Worm (Caenorhabditis elegans) whole organism, L3 larva: Measurements from ENCODE around the gene nep-16.
"Not testable (repeated sequence)": the region's sequence is repeated elsewhere in the genome, so short reads cannot be mapped to it uniquely, and the experiment has no call there.

Source experiments
- R02D3.7 ChIP-seq: fragments of 150-350 bp; optimal IDR thresholded peaks from 2 replicates; lab custom pipeline; 2014; ENCODE audit warnings: missing biosample characterization, missing genetic modification characterization
- ZK546.5 ChIP-seq: sonication (generic microtip); optimal IDR thresholded peaks from 2 replicates; lab custom pipeline; 2017; ENCODE audit warnings: missing biosample characterization, missing genetic modification characterization
- aly-2 ChIP-seq: fragments of 150-350 bp; optimal IDR thresholded peaks from 2 replicates; lab custom pipeline; 2014; ENCODE audit warnings: missing biosample characterization, missing genetic modification characterization
- ama-1 ChIP-seq: fragments of 150-350 bp; optimal IDR thresholded peaks from 2 replicates; lab custom pipeline; 2018
- ceh-28 ChIP-seq: fragments of 150-350 bp; optimal IDR thresholded peaks from 2 replicates; lab custom pipeline; 2014; ENCODE audit warnings: missing biosample characterization, missing genetic modification reagents, missing genetic modification characterization
- ceh-9 ChIP-seq: sonication (generic microtip); optimal IDR thresholded peaks from 2 replicates; lab custom pipeline; 2018; ENCODE audit warnings: missing biosample characterization, missing genetic modification characterization
- egl-27 ChIP-seq: sonication (generic microtip); optimal IDR thresholded peaks from 4 replicates; lab custom pipeline; 2017; ENCODE audit warnings: missing biosample characterization, missing genetic modification reagents, missing genetic modification characterization
- egl-5 ChIP-seq: fragments of 150-350 bp; optimal IDR thresholded peaks from 2 replicates; lab custom pipeline; 2017; ENCODE audit warnings: missing biosample characterization, missing genetic modification reagents, missing genetic modification characterization, inconsistent platforms
- elt-1 ChIP-seq: fragments of 150-350 bp; optimal IDR thresholded peaks from 2 replicates; lab custom pipeline; 2014; ENCODE audit warnings: missing biosample characterization, missing genetic modification characterization
- elt-3 ChIP-seq, 3 experiments: fragments of 150-350 bp in 1 of 3; sonication (generic microtip) in 2 of 3; optimal IDR thresholded peaks; 2 replicates in 2 of 3; 4 replicates in 1 of 3; lab custom pipeline; 2014 to 2017; ENCODE audit warnings: missing biosample characterization in 3 of 3, missing genetic modification characterization in 3 of 3
- eor-1 ChIP-seq, 2 experiments: fragments of 150-350 bp; optimal IDR thresholded peaks; 2 replicates each; lab custom pipeline; 2014 to 2018; ENCODE audit warnings: missing biosample characterization in 2 of 2, missing genetic modification characterization in 2 of 2
- fkh-10 ChIP-seq: sonication (generic microtip); optimal IDR thresholded peaks from 2 replicates; lab custom pipeline; 2017; ENCODE audit warnings: missing biosample characterization, missing genetic modification reagents, missing genetic modification characterization
- fkh-2 ChIP-seq: fragments of 150-350 bp; optimal IDR thresholded peaks from 2 replicates; lab custom pipeline; 2014; ENCODE audit warnings: missing biosample characterization, missing genetic modification reagents, missing genetic modification characterization
- fos-1 ChIP-seq: fragments of 150-350 bp; optimal IDR thresholded peaks from 2 replicates; lab custom pipeline; 2014; ENCODE audit warnings: missing biosample characterization, missing genetic modification characterization
- hmg-11 ChIP-seq: sonication (generic microtip); optimal IDR thresholded peaks from 2 replicates; lab custom pipeline; 2016; ENCODE audit warnings: missing genetic modification characterization, missing compliant biosample characterization
- lin-15B ChIP-seq: fragments of 150-350 bp; optimal IDR thresholded peaks from 2 replicates; lab custom pipeline; 2014; ENCODE audit warnings: missing biosample characterization, missing genetic modification characterization
- lsy-12 ChIP-seq: sonication (generic microtip); optimal IDR thresholded peaks from 2 replicates; lab custom pipeline; 2016; ENCODE audit warnings: mild to moderate bottlenecking, missing genetic modification characterization, missing compliant biosample characterization
- nfya-1 ChIP-seq: sonication (generic microtip); optimal IDR thresholded peaks from 2 replicates; lab custom pipeline; 2017; ENCODE audit warnings: missing genetic modification characterization, mild to moderate bottlenecking, missing compliant biosample characterization, antibody characterized with exemption, moderate library complexity; ENCODE audit not compliant: insufficient read depth
- nhr-23 ChIP-seq: fragments of 150-350 bp; optimal IDR thresholded peaks from 2 replicates; lab custom pipeline; 2014; ENCODE audit warnings: missing biosample characterization, missing genetic modification reagents, missing genetic modification characterization
- nhr-237 ChIP-seq: fragments of 150-350 bp; optimal IDR thresholded peaks from 2 replicates; lab custom pipeline; 2014; ENCODE audit warnings: missing biosample characterization, missing genetic modification characterization
- nhr-25 ChIP-seq: sonication (generic microtip); optimal IDR thresholded peaks from 2 replicates; lab custom pipeline; 2017; ENCODE audit warnings: missing biosample characterization, missing genetic modification characterization
- nhr-43 ChIP-seq: sonication (generic microtip); optimal IDR thresholded peaks from 2 replicates; lab custom pipeline; 2016; ENCODE audit warnings: mild to moderate bottlenecking, missing genetic modification characterization, missing compliant biosample characterization; ENCODE audit not compliant: poor library complexity, severe bottlenecking
- nhr-67 ChIP-seq: fragments of 150-350 bp; optimal IDR thresholded peaks from 2 replicates; lab custom pipeline; 2014; ENCODE audit warnings: missing biosample characterization, missing genetic modification characterization
- nhr-76 ChIP-seq: fragments of 150-350 bp; sonication (generic microtip); optimal IDR thresholded peaks from 5 replicates; lab custom pipeline; 2014; ENCODE audit warnings: missing biosample characterization, missing genetic modification characterization
- pha-4 ChIP-seq: fragments of 150-350 bp; optimal IDR thresholded peaks from 2 replicates; lab custom pipeline; 2014; ENCODE audit warnings: missing biosample characterization, missing genetic modification reagents, missing genetic modification characterization
- skn-1 ChIP-seq: fragments of 150-350 bp; optimal IDR thresholded peaks from 2 replicates; lab custom pipeline; 2014; ENCODE audit warnings: missing biosample characterization, missing genetic modification characterization
- snpc-4 ChIP-seq: fragments of 150-350 bp; optimal IDR thresholded peaks from 2 replicates; lab custom pipeline; 2014; ENCODE audit warnings: missing biosample characterization, missing genetic modification characterization
- tbx-2 ChIP-seq: sonication (generic microtip); optimal IDR thresholded peaks from 2 replicates; lab custom pipeline; 2016; ENCODE audit warnings: mild to moderate bottlenecking, missing genetic modification characterization, missing compliant biosample characterization
- unc-62 ChIP-seq: fragments of 150-350 bp; sonication (generic microtip); optimal IDR thresholded peaks from 4 replicates; lab custom pipeline; 2014; ENCODE audit warnings: missing biosample characterization, missing genetic modification reagents, missing genetic modification characterization

The nep-16 gene

DNA sequence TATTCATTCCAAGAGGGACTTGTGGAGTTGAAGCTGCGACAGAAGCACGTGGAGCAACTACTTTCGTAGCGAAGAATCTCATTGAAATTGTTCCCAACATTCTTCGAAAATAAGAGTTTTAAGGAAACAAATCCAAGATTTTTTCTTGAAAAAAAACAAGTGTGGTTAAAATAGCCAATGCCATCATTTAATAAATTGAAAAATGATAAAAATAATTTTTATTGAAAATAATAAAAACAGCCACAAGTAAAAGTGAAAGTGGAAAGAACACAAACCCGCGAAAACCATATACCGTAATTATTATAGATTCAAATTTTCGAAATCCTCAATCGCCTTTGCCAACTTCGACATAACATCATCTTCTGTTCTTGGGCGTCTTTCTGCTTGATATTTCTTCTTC, 4.5 kb upstream of the nep-16 start, which contains the start of gene hmg-5:
hmg-5 (minus strand) TSS at position 101 of the 400 bp plus-strand sequence.
- TF ChIP-seq egl-5 (tag; lab: Kevin White, UChicago) (no peak), ceh-28 (no peak)
- TF ChIP-seq, all 47 proteins: peak for 0

DNA sequence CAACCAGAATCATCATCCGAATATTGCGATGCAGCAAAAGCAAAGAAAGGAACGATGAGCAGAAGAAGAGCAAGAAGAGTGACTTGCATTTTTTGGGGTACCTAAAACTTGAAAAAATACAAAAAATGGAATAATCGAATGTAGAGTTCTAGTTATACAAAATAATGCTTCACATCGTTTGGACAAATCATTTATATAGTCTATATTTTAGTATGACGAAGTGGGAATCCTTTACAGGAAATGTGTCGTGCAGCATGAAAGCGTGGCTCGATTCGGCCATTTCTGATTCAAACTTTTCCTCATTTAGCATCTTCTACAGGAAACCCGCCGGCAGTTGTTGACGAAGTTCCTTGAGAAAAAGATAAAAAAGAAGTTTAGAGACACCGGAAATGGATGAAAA, 1.3 kb upstream of the nep-16 start, which contains the start of gene nlp-20:
nlp-20 (minus strand) TSS at position 101 of the 400 bp plus-strand sequence.
- TF ChIP-seq nhr-43 (tag; lab: Kevin White, UChicago) (no peak), ama-1 (no peak), unc-62 (GFP tag; lab: Kevin White, UChicago) (no peak), elt-1 (tag; lab: Kevin White, UChicago) (no peak), nhr-76 (tag; lab: Kevin White, UChicago) (no peak), skn-1 (tag; lab: Kevin White, UChicago) (no peak), fkh-2 (tag; lab: Kevin White, UChicago) (no peak), eor-1 (tag; optimal IDR thresholded peaks at IDR 0.05; lab: Kevin White, UChicago) (no peak)

DNA sequence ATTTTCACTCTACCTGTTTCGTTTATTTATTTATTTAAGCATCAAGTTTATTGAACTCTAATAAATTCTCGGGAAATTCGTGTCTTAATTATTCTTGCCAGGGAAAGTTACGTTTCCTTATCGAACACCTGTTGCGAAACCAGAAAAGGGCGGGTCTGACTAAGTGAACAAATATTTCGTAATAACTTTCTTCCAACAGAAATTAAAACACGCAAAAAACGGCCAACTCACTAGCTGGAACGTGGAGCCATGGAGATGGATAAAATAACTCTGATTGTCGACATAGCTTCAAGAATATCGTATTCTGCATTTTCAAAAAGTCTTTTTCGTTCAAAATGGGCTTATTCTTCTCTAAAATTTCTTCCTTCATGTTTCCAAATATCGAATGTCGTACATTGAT, 7.1 kb downstream of the nep-16 start, which contains the start of gene warf-1:
warf-1 (plus strand) TSS at position 209 of the 400 bp plus-strand sequence.
- not testable (repeated sequence) for TF ChIP-seq nhr-67 (tag; lab: Kevin White, UChicago); egl-27 (tag; lab: Kevin White, UChicago); hmg-11

DNA sequence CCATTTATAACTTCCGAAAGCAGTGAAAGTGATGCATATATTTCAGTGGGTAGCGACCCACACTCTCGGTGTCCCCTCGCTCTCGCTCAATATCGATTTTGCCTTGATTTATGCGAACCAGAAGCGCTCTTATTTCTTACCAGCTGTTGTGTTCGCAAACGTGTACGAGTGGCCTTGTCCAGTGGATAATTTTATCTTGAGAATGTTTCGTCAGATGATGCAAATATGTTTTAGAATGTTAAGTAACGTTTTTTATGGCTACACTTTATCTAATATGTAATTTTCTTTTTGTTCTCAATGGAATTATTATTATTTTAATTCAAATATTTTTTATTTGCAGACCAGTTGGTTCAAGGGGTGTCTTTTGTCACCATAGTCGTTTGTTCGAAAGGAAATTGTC, 8.6 kb downstream of the nep-16 start, which contains the start of gene plp-1:
plp-1 (plus strand) TSS at position 341 of the 400 bp plus-strand sequence.
- TF ChIP-seq ZK546.5 (tag; lab: Kevin White, UChicago) (no peak), tbx-2 (no peak), snpc-4 (tag; lab: Kevin White, UChicago) (no peak), ceh-9 (tag; lab: Kevin White, UChicago) (no peak)
- TF ChIP-seq, all 47 proteins: peak for 0

DNA sequence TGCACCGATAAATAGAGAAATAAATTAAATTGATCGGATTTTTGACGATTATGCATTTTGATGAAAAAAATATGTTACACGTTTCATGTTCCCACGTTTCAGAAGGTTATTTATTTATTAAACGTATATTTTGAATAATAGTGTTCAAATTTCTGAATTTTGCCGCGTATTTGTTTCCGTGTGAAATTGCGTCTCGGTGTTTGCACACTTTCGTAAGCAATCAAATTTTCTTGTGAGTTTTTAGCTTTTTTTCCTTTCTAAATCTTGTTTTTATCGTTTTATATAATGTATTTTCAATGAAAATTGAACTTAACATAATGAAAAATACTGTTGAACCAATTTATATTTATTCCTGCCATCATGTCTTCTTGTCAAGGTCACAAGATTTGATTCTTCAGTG, 9.1 kb downstream of the nep-16 start, which contains the start of gene F45E4.6:
F45E4.6 (minus strand) TSS at position 14 of the 400 bp plus-strand sequence.
- TF ChIP-seq ama-1: no peak
- peak; percentile 20 for TF ChIP-seq lin-15B (tag; lab: Kevin White, UChicago)
- TF ChIP-seq snpc-4 (tag; lab: Kevin White, UChicago): peak; percentile 35
- TF ChIP-seq nhr-25: no peak
- TF ChIP-seq ceh-28: no peak
- peak; percentile 2 for TF ChIP-seq nhr-23 (tag; lab: Kevin White, UChicago)
- TF ChIP-seq nhr-237 (tag; lab: Kevin White, UChicago): no peak
- TF ChIP-seq pha-4: peak; percentile 76
- peak; percentile 39 for TF ChIP-seq nfya-1
- no peak for TF ChIP-seq lsy-12 (tag; lab: Kevin White, UChicago)

DNA sequence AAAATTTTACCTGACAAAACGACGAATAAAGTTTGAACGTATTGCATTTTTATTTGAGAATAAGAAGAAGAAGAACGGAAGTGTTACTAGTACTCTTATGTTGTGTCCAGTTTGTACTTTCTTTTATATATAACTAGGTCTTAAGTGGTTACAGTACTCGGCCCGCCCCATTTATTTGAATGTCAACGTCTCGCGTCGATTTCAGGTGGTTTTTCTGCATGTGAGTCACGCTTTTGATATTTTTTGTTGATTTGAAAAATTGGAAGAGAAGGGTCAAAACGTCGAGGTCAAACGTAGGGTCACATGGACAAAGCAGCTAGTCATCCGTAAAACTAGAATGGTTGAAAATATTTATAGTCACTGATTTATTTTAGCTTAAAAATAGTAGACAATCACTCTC, 12.7 kb downstream of the nep-16 start, which contains the start of gene F45E4.5:
F45E4.5 (minus strand) TSS at position 101 of the 400 bp plus-strand sequence.
- TF ChIP-seq lsy-12 (tag; lab: Kevin White, UChicago) (no peak), snpc-4 (tag; lab: Kevin White, UChicago) (no peak), ceh-9 (tag; lab: Kevin White, UChicago) (no peak), R02D3.7 (no peak)

DNA sequence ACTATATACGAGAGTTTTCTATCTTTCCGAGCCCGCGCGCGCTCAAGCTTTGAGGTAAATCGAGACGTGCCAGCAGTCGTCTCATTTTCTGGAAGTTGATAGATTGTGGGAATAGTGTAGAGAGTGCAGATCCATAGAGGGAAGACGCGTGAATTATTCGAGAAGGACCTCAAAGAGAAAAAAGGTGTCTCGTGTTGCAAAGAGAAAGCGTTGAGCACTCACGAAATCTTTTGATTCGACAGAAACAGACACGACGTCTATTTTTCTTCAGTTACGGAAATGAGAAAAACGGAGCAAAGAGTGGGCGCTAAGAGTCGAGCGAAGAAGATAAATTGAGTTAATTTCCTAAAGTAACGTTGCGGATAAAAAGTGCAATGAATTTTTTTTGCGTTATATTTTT, 17.8 kb downstream of the nep-16 start:
- TF ChIP-seq nhr-76 (tag; lab: Kevin White, UChicago): no peak
- no peak for TF ChIP-seq R02D3.7
- TF ChIP-seq elt-3 (tag; optimal IDR thresholded peaks at IDR 0.05; lab: Kevin White, UChicago): no peak
- peak; percentile 50 for TF ChIP-seq aly-2 (tag; lab: Kevin White, UChicago)
- TF ChIP-seq fkh-10: peak; percentile 63
- TF ChIP-seq snpc-4 (tag; lab: Kevin White, UChicago): no peak
- TF ChIP-seq fos-1 (tag; lab: Kevin White, UChicago): no peak
- peak; percentile 36 for TF ChIP-seq nfya-1
